Fruit fly (Drosophila melanogaster): ENCODE data around the gene CG2260.
A peak's percentile ranks its signal among the peaks of the same experiment; 100 is the strongest.

Gene CG2260

DNA sequence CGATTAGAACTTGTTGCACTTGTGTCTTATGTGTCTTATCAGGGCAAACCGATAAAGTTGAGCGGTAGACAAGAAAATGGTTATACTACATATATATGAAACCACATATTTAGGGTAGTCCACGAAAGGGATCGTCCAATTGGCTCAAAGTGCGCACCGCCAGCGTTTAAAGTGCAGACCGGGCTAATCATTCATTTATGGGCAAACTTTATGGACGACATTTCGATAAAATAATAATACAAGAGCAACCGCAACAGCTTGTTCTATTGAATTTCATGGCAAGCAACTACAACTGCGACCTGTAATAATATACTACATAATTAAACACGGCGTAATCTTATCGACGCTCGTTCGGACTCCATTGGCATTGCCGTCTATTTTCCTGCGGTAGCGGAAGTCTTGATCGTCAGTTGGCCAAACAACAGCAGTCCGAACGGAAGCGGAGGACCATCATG is 14.5 kb upstream of the CG2260 start, which contains the start of the genes cyr and CG2120:
Gene cyr, minus strand, starts transcription at position 294 of the 455 bp plus-strand sequence.
Gene CG2120, plus strand, starts transcription at position 405 of the 455 bp plus-strand sequence.
- TF ChIP-seq CG2712 (tag; optimal IDR thresholded peaks at IDR 0.05) (no peak), Med (GFP tag) (no peak), CG10274 (GFP tag; optimal IDR thresholded peaks at IDR 0.05) (no peak), Dll (GFP tag; IDR thresholded peaks at IDR 0.05; ENCODE audit: partially characterized antibody) (no peak), phol (tag; optimal IDR thresholded peaks at IDR 0.05) (no peak), CHES-1-like (GFP tag; optimal IDR thresholded peaks at IDR 0.05) (no peak), CG1603 (tag; optimal IDR thresholded peaks at IDR 0.05) (no peak), trem (tag; optimal IDR thresholded peaks at IDR 0.05) (no peak), CG1529 (GFP tag; optimal IDR thresholded peaks at IDR 0.05) (no peak), Mrtf (GFP tag; IDR thresholded peaks at IDR 0.05) (no peak), exex (tag; optimal IDR thresholded peaks at IDR 0.05) (peak; percentile 74), run (tag; optimal IDR thresholded peaks at IDR 0.05) (no peak), Fer2 (tag; optimal IDR thresholded peaks at IDR 0.05) (no peak), CG11723 (GFP tag; optimal IDR thresholded peaks at IDR 0.05) (no peak), sens (GFP tag) (peak; percentile 13), mirr (GFP tag; optimal IDR thresholded peaks at IDR 0.05) (peak; percentile 17), CG6813 (GFP tag; optimal IDR thresholded peaks at IDR 0.05) (no peak), her (GFP tag; optimal IDR thresholded peaks at IDR 0.05) (no peak), CG4707 (GFP tag; optimal IDR thresholded peaks at IDR 0.05) (no peak), PHDP (tag; optimal IDR thresholded peaks at IDR 0.05) (no peak), gcm2 (GFP tag; optimal IDR thresholded peaks at IDR 0.05) (no peak), CG15269 (tag; optimal IDR thresholded peaks at IDR 0.05) (no peak), CG34376 (GFP tag; optimal IDR thresholded peaks at IDR 0.05) (peak; percentile 56), ash1 (GFP tag; optimal IDR thresholded peaks at IDR 0.05) (no peak), aop (GFP tag; IDR thresholded peaks at IDR 0.05) (no peak), CG32767 (GFP tag; IDR thresholded peaks at IDR 0.05) (no peak), vvl (GFP tag; IDR thresholded peaks at IDR 0.05) (no peak), CG7839 (tag; optimal IDR thresholded peaks at IDR 0.05) (no peak), CG10267 (tag; optimal IDR thresholded peaks at IDR 0.05) (no peak), sug (tag; optimal IDR thresholded peaks at IDR 0.05) (peak; percentile 68), mam (GFP tag; optimal IDR thresholded peaks at IDR 0.05) (no peak), nmo (GFP tag; optimal IDR thresholded peaks at IDR 0.05) (no peak), CG31388 (GFP tag; optimal IDR thresholded peaks at IDR 0.05) (no peak), fd102C (GFP tag; optimal IDR thresholded peaks at IDR 0.05) (no peak), CG13123 (GFP tag; optimal IDR thresholded peaks at IDR 0.05) (no peak), Myb (GFP tag; optimal IDR thresholded peaks at IDR 0.05) (no peak), lab (GFP tag; optimal IDR thresholded peaks at IDR 0.05) (peak; percentile 10), Mad (GFP tag; optimal IDR thresholded peaks at IDR 0.05) (no peak), hth (optimal IDR thresholded peaks at IDR 0.05) (no peak), CG12744 (GFP tag; optimal IDR thresholded peaks at IDR 0.05) (no peak), GATAe (GFP tag; conservative IDR thresholded peaks at IDR 0.05) (no peak), usp (GFP tag; optimal IDR thresholded peaks at IDR 0.05) (no peak), CG10543 (GFP tag; optimal IDR thresholded peaks at IDR 0.05) (peak; percentile 14)

Data from whole organism, embryonic.